Fruit fly (Drosophila melanogaster) whole organism, larva: ENCODE data around the gene Hcs.

Experiments
- noc ChIP-seq: fragments of 200-800 bp; sonication (Bioruptor generic); optimal IDR thresholded peaks from 3 replicates; lab custom pipeline; 2019; ENCODE audit warnings: missing biosample characterization, mild to moderate bottlenecking, missing genetic modification characterization, moderate library complexity

Gene Hcs

dm6 chr3R:5502646-5503045 is 27.9 kb downstream of the Hcs start, which contains the start of gene NKCC:
Gene NKCC (minus strand): TSS chr3R:5502702.
- TF ChIP-seq noc (tag; lab: Kevin White, UChicago) = no peak

- TF ChIP-seq noc (tag; lab: Kevin White, UChicago) = no peak
Observed at dm6 chr3R:5503789-5504387, 29.2 kb downstream of the Hcs start.

- no peak for TF ChIP-seq noc (tag; lab: Kevin White, UChicago)
Observed at dm6 chr3R:5514759-5515158, 40.1 kb downstream of the Hcs start.

- TF ChIP-seq noc (tag; lab: Kevin White, UChicago) = no peak
Observed at dm6 chr3R:5516582-5517001, 41.9 kb downstream of the Hcs start.

- TF ChIP-seq noc (tag; lab: Kevin White, UChicago) = peak; percentile 61
Observed at dm6 chr3R:5517002-5517875, 42.5 kb downstream of the Hcs start, which contains the start of gene Itpr. Gene Itpr (plus strand): TSS chr3R:5517117.

dm6 chr3R:5517876-5518211 is 43.1 kb downstream of the Hcs start:
- no peak for TF ChIP-seq noc (tag; lab: Kevin White, UChicago)

dm6 chr3R:5518627-5519026 is 43.9 kb downstream of the Hcs start:
- TF ChIP-seq noc (tag; lab: Kevin White, UChicago) = no peak

- no peak for TF ChIP-seq noc (tag; lab: Kevin White, UChicago)
Observed at dm6 chr3R:5519789-5520188, 45.1 kb downstream of the Hcs start.

- TF ChIP-seq noc (tag; lab: Kevin White, UChicago) = no peak
Observed at dm6 chr3R:5520566-5520965, 45.9 kb downstream of the Hcs start.

- TF ChIP-seq noc (tag; lab: Kevin White, UChicago) = no peak
Observed at dm6 chr3R:5523070-5523637, 48.5 kb downstream of the Hcs start, which contains the start of the genes CG43845 and Nmdar1. Gene CG43845 (minus strand): TSS chr3R:5523120. Gene Nmdar1 (minus strand): TSS chr3R:5523328.

- TF ChIP-seq noc (tag; lab: Kevin White, UChicago) = no peak
Observed at dm6 chr3R:5524804-5525203, 50.1 kb downstream of the Hcs start.

- TF ChIP-seq noc (tag; lab: Kevin White, UChicago) = no peak
Observed at dm6 chr3R:5527563-5527962, 52.9 kb downstream of the Hcs start.
